Worm (Caenorhabditis elegans) whole organism, L4/young adult: Measurements from ENCODE around the gene B0348.10.

ENCODE experiments used
- dao-5 ChIP-seq: sonication (generic microtip); optimal IDR thresholded peaks from 2 replicates; lab custom pipeline; 2016; ENCODE audit warnings: missing genotype, missing genetic modification characterization, moderate library complexity, missing compliant biosample characterization
- him-1 ChIP-seq: sonication (generic microtip); optimal IDR thresholded peaks from 2 replicates; lab custom pipeline; 2016; ENCODE audit warnings: missing genotype, missing genetic modification reagents, missing genetic modification characterization, missing compliant biosample characterization

DNA sequence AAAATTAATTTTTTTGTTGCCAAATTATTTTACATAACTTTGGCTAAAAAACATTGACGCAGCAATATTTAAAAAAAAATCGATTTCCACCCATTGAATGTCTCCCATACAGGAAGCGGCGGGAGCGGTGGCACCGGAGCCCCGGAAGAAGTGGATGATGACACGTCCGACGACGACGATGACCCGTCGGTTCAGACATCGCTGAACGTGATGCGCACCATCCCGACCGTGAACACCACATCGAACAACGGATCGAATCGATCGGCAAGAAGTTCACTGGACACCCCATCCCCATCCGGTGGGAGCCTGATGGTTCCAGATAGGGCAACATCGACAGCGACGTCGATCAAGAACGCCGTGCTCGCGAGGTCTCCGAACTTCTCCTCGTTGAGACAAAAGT is 19.7 kb upstream of the B0348.10 start:
- TF ChIP-seq dao-5 (no peak), him-1 (tag; lab: Kevin White, UChicago) (no peak)
